Worm (Caenorhabditis elegans) whole organism, L1 larva: ENCODE data around the gene aagr-2.
A peak's percentile ranks its signal among the peaks of the same experiment; 100 is the strongest.

Experiments used
- C16A3.4 ChIP-seq: fragments of 150-350 bp; optimal IDR thresholded peaks from 2 replicates; lab custom pipeline; 2014; ENCODE audit warnings: missing biosample characterization, missing genetic modification characterization
- aly-2 ChIP-seq: fragments of 150-350 bp; optimal IDR thresholded peaks from 2 replicates; lab custom pipeline; 2014; ENCODE audit warnings: missing biosample characterization, missing genetic modification characterization
- blmp-1 ChIP-seq: fragments of 150-350 bp; optimal IDR thresholded peaks from 2 replicates; lab custom pipeline; 2014; ENCODE audit warnings: missing biosample characterization, missing genetic modification characterization
- ceh-90 ChIP-seq: sonication (generic microtip); optimal IDR thresholded peaks from 2 replicates; lab custom pipeline; 2016; ENCODE audit warnings: missing genetic modification characterization, missing compliant biosample characterization
- dpl-1 ChIP-seq, 3 experiments: fragments of 150-350 bp in 2 of 3; sonication (generic microtip) in 1 of 3; optimal IDR thresholded peaks; 2 replicates each; lab custom pipeline; 2014 to 2017; ENCODE audit warnings: missing biosample characterization in 3 of 3, missing genetic modification characterization in 3 of 3, missing genetic modification reagents in 3 of 3
- efl-1 ChIP-seq, 4 experiments: fragments of 150-350 bp; optimal IDR thresholded peaks in 3 of 4; peaks in 1 of 4; 1 replicate in 1 of 4; 2 replicates in 3 of 4; lab custom pipeline; 2014; ENCODE audit warnings: missing biosample characterization in 2 of 4, missing genetic modification characterization in 2 of 4, missing genetic modification reagents in 2 of 4
- egl-13 ChIP-seq: sonication (generic microtip); optimal IDR thresholded peaks from 2 replicates; lab custom pipeline; 2016; ENCODE audit warnings: missing genotype, missing genetic modification reagents, missing genetic modification characterization, missing compliant biosample characterization
- elt-2 ChIP-seq: sonication (generic microtip); optimal IDR thresholded peaks from 2 replicates; lab custom pipeline; 2016; ENCODE audit warnings: missing genetic modification characterization, mild to moderate bottlenecking, inconsistent platforms, missing compliant biosample characterization, missing genetic modification reagents
- elt-3 ChIP-seq, 6 experiments: fragments of 150-350 bp in 1 of 6; sonication (generic microtip); optimal IDR thresholded peaks; 2 replicates each; lab custom pipeline; 2017 to 2018; ENCODE audit warnings: missing biosample characterization in 6 of 6, missing genetic modification characterization in 6 of 6, inconsistent platforms in 1 of 6
- fos-1 ChIP-seq: fragments of 150-350 bp; optimal IDR thresholded peaks from 2 replicates; lab custom pipeline; 2014; ENCODE audit warnings: missing biosample characterization, missing genetic modification characterization
- jun-1 ChIP-seq: fragments of 150-350 bp; optimal IDR thresholded peaks from 2 replicates; lab custom pipeline; 2014; ENCODE audit warnings: missing biosample characterization, missing genetic modification reagents, missing genetic modification characterization
- lin-14 ChIP-seq: fragments of 200-800 bp; sonication (Bioruptor generic); optimal IDR thresholded peaks from 2 replicates; lab custom pipeline; 2018; ENCODE audit warnings: mild to moderate bottlenecking, missing genetic modification characterization, moderate library complexity, missing compliant biosample characterization
- lin-15B ChIP-seq: fragments of 150-350 bp; sonication (generic microtip); optimal IDR thresholded peaks from 3 replicates; lab custom pipeline; 2014; ENCODE audit warnings: missing biosample characterization, missing genetic modification characterization
- lin-35 ChIP-seq, 2 experiments: fragments of 150-350 bp; optimal IDR thresholded peaks; 2 replicates each; lab custom pipeline; 2014; ENCODE audit warnings: missing biosample characterization in 2 of 2, missing genetic modification characterization in 2 of 2, missing genetic modification reagents in 2 of 2
- lin-39 ChIP-seq: fragments of 150-350 bp; optimal IDR thresholded peaks from 2 replicates; lab custom pipeline; 2014; ENCODE audit warnings: missing biosample characterization, missing genetic modification reagents, missing genetic modification characterization
- lsy-2 ChIP-seq, 2 experiments: fragments of 150-350 bp; optimal IDR thresholded peaks; 2 replicates each; lab custom pipeline; 2014; ENCODE audit warnings: missing biosample characterization in 2 of 2, missing genetic modification characterization in 2 of 2
- mdl-1 ChIP-seq, 2 experiments: fragments of 150-350 bp; optimal IDR thresholded peaks; 2 replicates each; lab custom pipeline; 2014 to 2017; ENCODE audit warnings: missing biosample characterization in 2 of 2, missing genetic modification characterization in 2 of 2, inconsistent platforms in 1 of 2
- mep-1 ChIP-seq: fragments of 150-350 bp; optimal IDR thresholded peaks from 2 replicates; lab custom pipeline; 2014; ENCODE audit warnings: missing biosample characterization, missing genetic modification characterization
- nhr-19 ChIP-seq: fragments of 200-800 bp; sonication (Bioruptor generic); conservative IDR thresholded peaks from 2 replicates; pipeline ENCODE4 v1.3.6; 2022; ENCODE audit warnings: missing genetic modification characterization, missing compliant biosample characterization
- nhr-20 ChIP-seq: sonication (generic microtip); optimal IDR thresholded peaks from 2 replicates; lab custom pipeline; 2016; ENCODE audit warnings: mild to moderate bottlenecking, missing genetic modification characterization, missing compliant biosample characterization
- nhr-28 ChIP-seq: fragments of 150-350 bp; optimal IDR thresholded peaks from 2 replicates; lab custom pipeline; 2014; ENCODE audit warnings: missing biosample characterization, missing genetic modification characterization
- nhr-47 ChIP-seq: sonication (generic microtip); optimal IDR thresholded peaks from 2 replicates; lab custom pipeline; 2016; ENCODE audit warnings: mild to moderate bottlenecking, missing genetic modification characterization, moderate library complexity, missing compliant biosample characterization
- nhr-71 ChIP-seq: sonication (generic microtip); optimal IDR thresholded peaks from 2 replicates; lab custom pipeline; 2016; ENCODE audit warnings: mild to moderate bottlenecking, missing genetic modification characterization, moderate library complexity, missing compliant biosample characterization
- nhr-85 ChIP-seq: sonication (generic microtip); peaks from one replicate; lab custom pipeline; 2016; ENCODE audit warnings: missing genetic modification characterization, inconsistent platforms, missing compliant biosample characterization
- pag-3 ChIP-seq: sonication (generic microtip); optimal IDR thresholded peaks from 2 replicates; lab custom pipeline; 2017; ENCODE audit warnings: missing genetic modification characterization, mild to moderate bottlenecking, missing compliant biosample characterization, antibody characterized with exemption, borderline replicate concordance; ENCODE audit not compliant: insufficient read depth
- pax-3 ChIP-seq: fragments of 200-800 bp; sonication (Bioruptor generic); optimal IDR thresholded peaks from 2 replicates; lab custom pipeline; 2018; ENCODE audit warnings: mild to moderate bottlenecking, missing genetic modification characterization, moderate library complexity, missing compliant biosample characterization
- rnt-1 ChIP-seq: sonication (generic microtip); optimal IDR thresholded peaks from 2 replicates; lab custom pipeline; 2016; ENCODE audit warnings: mild to moderate bottlenecking, missing genetic modification characterization, moderate library complexity, missing compliant biosample characterization
- skn-1 ChIP-seq: fragments of 150-350 bp; optimal IDR thresholded peaks from 2 replicates; lab custom pipeline; 2014; ENCODE audit warnings: missing biosample characterization, missing genetic modification characterization
- snpc-4 ChIP-seq: fragments of 150-350 bp; optimal IDR thresholded peaks from 2 replicates; lab custom pipeline; 2014; ENCODE audit warnings: missing biosample characterization, missing genetic modification characterization
- snu-23 ChIP-seq: sonication (generic microtip); optimal IDR thresholded peaks from 2 replicates; lab custom pipeline; 2016; ENCODE audit warnings: missing genetic modification characterization, missing compliant biosample characterization
- swsn-7 ChIP-seq: sonication (generic microtip); optimal IDR thresholded peaks from 2 replicates; lab custom pipeline; 2016; ENCODE audit warnings: missing genetic modification characterization, missing compliant biosample characterization
- unc-130 ChIP-seq: fragments of 150-350 bp; optimal IDR thresholded peaks from 2 replicates; lab custom pipeline; 2017; ENCODE audit warnings: missing biosample characterization, missing genetic modification characterization, inconsistent platforms
- unc-86 ChIP-seq: sonication (generic microtip); optimal IDR thresholded peaks from 2 replicates; lab custom pipeline; 2016; ENCODE audit warnings: missing genetic modification characterization, missing compliant biosample characterization

Gene aagr-2

ce11 chrII:4891012-4891775, 33.9 kb downstream of the aagr-2 start, which contains the start of gene gst-9 (continued):
- TF ChIP-seq nhr-28 (tag; lab: Kevin White, UChicago) = no peak
- TF ChIP-seq efl-1 (optimal IDR thresholded peaks at IDR 0.05; lab: Kevin White, UChicago) = peak; percentile 0 to 7
- TF ChIP-seq efl-1 (GFP tag; optimal IDR thresholded peaks at IDR 0.05 in 1 of 2; lab: Kevin White, UChicago) = peak in 1 of 2 experiments; percentile 55
- TF ChIP-seq pag-3 (tag; lab: Kevin White, UChicago) = no peak
- TF ChIP-seq lin-39 (tag; lab: Kevin White, UChicago) = no peak
- TF ChIP-seq nhr-47 (tag; lab: Kevin White, UChicago) = peak; percentile 16
- TF ChIP-seq egl-13 (tag; lab: Kevin White, UChicago) = no peak
- TF ChIP-seq ceh-90 (tag; lab: Kevin White, UChicago) = no peak
- TF ChIP-seq, all 84 proteins: peak for 18

ce11 chrII:4888527-4889487, 36.2 kb downstream of the aagr-2 start, which contains the start of gene pgm-1:
Gene pgm-1 (plus strand): TSS chrII:4889437.
- TF ChIP-seq nhr-19 (GFP tag; lab: Robert Waterston, UW) = peak; percentile 26; the same call in 1 of the 2 replicates
- TF ChIP-seq pax-3 = no peak
- peak; percentile 42 for TF ChIP-seq nhr-20
- peak in 1 of 2 experiments; percentile 35 for TF ChIP-seq lin-35 (GFP tag; optimal IDR thresholded peaks at IDR 0.05; lab: Kevin White, UChicago)
- no peak for TF ChIP-seq mdl-1 (tag; optimal IDR thresholded peaks at IDR 0.05; lab: Kevin White, UChicago)
- peak; percentile 6 for TF ChIP-seq nhr-85 (tag; lab: Kevin White, UChicago)
- peak; percentile 14 for TF ChIP-seq unc-130 (tag; lab: Kevin White, UChicago)
- TF ChIP-seq snu-23 (GFP tag; lab: Kevin White, UChicago) = peak; percentile 45
- peak; percentile 7 for TF ChIP-seq swsn-7 (tag; lab: Kevin White, UChicago)
- peak; percentile 26 to 35 for TF ChIP-seq efl-1 (optimal IDR thresholded peaks at IDR 0.05; lab: Kevin White, UChicago)
- TF ChIP-seq efl-1 (GFP tag; optimal IDR thresholded peaks at IDR 0.05 in 1 of 2; lab: Kevin White, UChicago) = no peak
- TF ChIP-seq C16A3.4 (tag; lab: Kevin White, UChicago) = peak; percentile 7
- no peak for TF ChIP-seq fos-1 (tag; lab: Kevin White, UChicago)
- peak; percentile 7 to 51 for TF ChIP-seq lsy-2 (tag; optimal IDR thresholded peaks at IDR 0.05; lab: Kevin White, UChicago)
- TF ChIP-seq lin-14 (GFP tag; lab: Kevin White, UChicago) = peak; percentile 90
- TF ChIP-seq pag-3 (tag; lab: Kevin White, UChicago) = peak; percentile 41
- TF ChIP-seq rnt-1 (tag; lab: Kevin White, UChicago) = peak; percentile 58
- no peak for TF ChIP-seq unc-86 (tag; lab: Kevin White, UChicago)
- no peak for TF ChIP-seq jun-1
- peak; percentile 25 for TF ChIP-seq blmp-1 (tag; lab: Kevin White, UChicago)
- peak; percentile 70 for TF ChIP-seq nhr-71 (tag; lab: Kevin White, UChicago)
- TF ChIP-seq aly-2 (tag; lab: Kevin White, UChicago) = no peak
- TF ChIP-seq skn-1 (tag; lab: Kevin White, UChicago) = no peak
- TF ChIP-seq lin-39 (tag; lab: Kevin White, UChicago) = peak; percentile 9
- TF ChIP-seq lin-15B (tag; lab: Kevin White, UChicago) = no peak
- TF ChIP-seq dpl-1 (GFP tag; optimal IDR thresholded peaks at IDR 0.05; lab: Kevin White, UChicago) = peak in 2 of 3 experiments; percentile 16 to 38
- no peak for TF ChIP-seq snpc-4 (tag; lab: Kevin White, UChicago)
- TF ChIP-seq elt-3 (tag; optimal IDR thresholded peaks at IDR 0.05; lab: Kevin White, UChicago) = peak in 1 of 6 experiments; percentile 46
- TF ChIP-seq mep-1 (tag; lab: Kevin White, UChicago) = peak; percentile 27
- peak; percentile 45 for TF ChIP-seq elt-2 (tag; lab: Kevin White, UChicago)
